Fruit fly (Drosophila melanogaster) whole organism: ENCODE measurements around the gene dpr11.

ENCODE experiments used
- pan ChIP-seq: fragments of >200 bp; optimal IDR thresholded peaks from 2 replicates; lab custom pipeline; 2017
- psq ChIP-seq: fragments of >200 bp; optimal IDR thresholded peaks from 2 replicates; lab custom pipeline; 2017

- no peak for TF ChIP-seq pan (lab: Kevin White, UChicago)
- TF ChIP-seq psq (lab: Kevin White, UChicago): no peak
These were observed 97.2 kb downstream of the dpr11 start for dm6 chr3R:6495938-6496337.
